Fruit fly (Drosophila melanogaster): ENCODE measurements around the gene CG9515.

Gene CG9515

DNA sequence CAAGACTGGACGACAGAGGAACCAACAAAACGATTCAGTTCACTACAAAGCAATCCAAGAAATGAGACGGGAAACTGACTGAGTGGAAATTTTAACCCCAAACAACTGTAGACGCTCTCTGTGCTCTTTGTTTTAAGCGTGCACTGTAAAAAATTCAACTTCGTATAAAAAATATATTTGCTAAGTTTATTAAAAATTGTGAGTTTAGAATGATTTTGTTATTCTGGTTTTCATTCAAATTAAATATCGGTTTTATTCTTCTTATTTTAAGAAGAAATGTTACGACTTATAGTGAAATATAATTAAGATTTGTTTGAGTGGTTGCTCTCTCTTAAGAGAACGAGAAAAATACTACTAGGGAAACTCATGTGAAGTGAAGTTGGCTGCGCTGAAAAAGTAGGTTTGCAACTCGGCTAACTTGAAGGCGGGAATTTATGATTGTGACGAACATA is 15.0 kb upstream of the CG9515 start (continued):
- TF ChIP-seq Mrtf (GFP tag; IDR thresholded peaks at IDR 0.05) (peak; percentile 93), CG4617 (GFP tag; optimal IDR thresholded peaks at IDR 0.05; ENCODE audit: borderline replicate concordance) (peak; percentile 79), CG3995 (GFP tag; optimal IDR thresholded peaks at IDR 0.05) (peak; percentile 41), CG14710 (tag; optimal IDR thresholded peaks at IDR 0.05) (peak; percentile 94), jigr1 (GFP tag; IDR thresholded peaks at IDR 0.05) (peak; percentile 94), CG13894 (tag; optimal IDR thresholded peaks at IDR 0.05) (no peak), CG7745 (tag; optimal IDR thresholded peaks at IDR 0.05) (peak; percentile 93), Dref (GFP tag; IDR thresholded peaks at IDR 0.05) (no peak), CG16779 (GFP tag; IDR thresholded peaks at IDR 0.05) (peak; percentile 90), dati (GFP tag; IDR thresholded peaks at IDR 0.05) (peak; percentile 92), CG12236 (GFP tag; optimal IDR thresholded peaks at IDR 0.05) (peak; percentile 93), slou (GFP tag; optimal IDR thresholded peaks at IDR 0.05) (peak; percentile 89), CG32772 (GFP tag; IDR thresholded peaks at IDR 0.05) (peak; percentile 98), run (tag; optimal IDR thresholded peaks at IDR 0.05) (peak; percentile 98), repo (GFP tag; optimal IDR thresholded peaks at IDR 0.05) (peak; percentile 86), CG17385 (GFP tag; optimal IDR thresholded peaks at IDR 0.05) (peak; percentile 86), stc (GFP tag; IDR thresholded peaks at IDR 0.05) (peak; percentile 99), CG11695 (GFP tag; IDR thresholded peaks at IDR 0.05) (peak; percentile 98), CG3847 (GFP tag; IDR thresholded peaks at IDR 0.05) (peak; percentile 96), Asciz (GFP tag; optimal IDR thresholded peaks at IDR 0.05) (peak; percentile 89), grau (tag; optimal IDR thresholded peaks at IDR 0.05) (peak; percentile 92), CG9437 (GFP tag; optimal IDR thresholded peaks at IDR 0.05) (peak; percentile 78), CG15269 (tag; optimal IDR thresholded peaks at IDR 0.05) (peak; percentile 90), CG8089 (GFP tag; optimal IDR thresholded peaks at IDR 0.05) (peak; percentile 85), Hmx (GFP tag; optimal IDR thresholded peaks at IDR 0.05) (peak; percentile 81), CG7928 (GFP tag; optimal IDR thresholded peaks at IDR 0.05) (peak; percentile 41), CG6854 (GFP tag; optimal IDR thresholded peaks at IDR 0.05) (peak; percentile 83), NFAT (GFP tag; IDR thresholded peaks at IDR 0.05) (peak; percentile 90), CG11504 (tag; optimal IDR thresholded peaks at IDR 0.05) (peak; percentile 97), luna (GFP tag; optimal IDR thresholded peaks at IDR 0.05) (peak; percentile 82), CG11560 (tag; IDR thresholded peaks at IDR 0.05) (peak; percentile 86; the same call in 2 of the 3 replicates), CG10274 (GFP tag; optimal IDR thresholded peaks at IDR 0.05) (peak; percentile 44)

DNA sequence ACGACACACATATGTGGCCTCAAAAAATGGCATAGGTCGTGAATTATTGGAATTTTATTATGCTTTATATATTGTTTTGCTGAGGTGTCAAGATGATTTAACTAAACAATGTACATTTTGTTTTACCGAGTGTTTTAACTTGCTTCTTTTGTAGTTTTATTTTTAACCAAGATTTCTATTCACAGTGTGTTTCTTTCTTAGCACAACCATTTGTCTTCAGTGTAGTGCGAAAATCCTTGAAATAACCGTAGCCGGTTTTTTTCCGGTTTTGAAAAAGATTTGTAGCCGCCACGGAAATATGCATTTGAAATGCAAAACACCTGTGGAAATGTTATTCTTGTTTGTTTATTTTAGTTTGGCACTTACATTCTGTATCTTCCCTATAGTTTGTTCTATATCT is 14.1 kb upstream of the CG9515 start:
- no peak for TF ChIP-seq CG10565 (GFP tag; optimal IDR thresholded peaks at IDR 0.05)
- TF ChIP-seq CkIIα-i1 (GFP tag; IDR thresholded peaks at IDR 0.05): no peak
- TF ChIP-seq CG9797 (GFP tag; optimal IDR thresholded peaks at IDR 0.05): no peak
- TF ChIP-seq gem (tag; optimal IDR thresholded peaks at IDR 0.05): peak; percentile 70
- peak; percentile 0 for TF ChIP-seq CG11504 (tag; optimal IDR thresholded peaks at IDR 0.05)
- TF ChIP-seq Ada2b (GFP tag; IDR thresholded peaks at IDR 0.05): peak; percentile 20; the same call in 1 of the 2 replicates
- no peak for TF ChIP-seq tna (GFP tag; IDR thresholded peaks at IDR 0.05; ENCODE audit: partially characterized antibody)
- no peak for TF ChIP-seq CG7839 (tag; optimal IDR thresholded peaks at IDR 0.05)
- TF ChIP-seq Fer2 (tag; optimal IDR thresholded peaks at IDR 0.05): no peak
- TF ChIP-seq CG12236 (GFP tag; optimal IDR thresholded peaks at IDR 0.05): no peak
- no peak for TF ChIP-seq al (GFP tag; IDR thresholded peaks at IDR 0.05)
- peak; percentile 52 for TF ChIP-seq zf30C (GFP tag; optimal IDR thresholded peaks at IDR 0.05)
- TF ChIP-seq CG12769 (tag; optimal IDR thresholded peaks at IDR 0.05): no peak
- no peak for TF ChIP-seq CG8944 (GFP tag; optimal IDR thresholded peaks at IDR 0.05)
- TF ChIP-seq sens (GFP tag): peak; percentile 72
- TF ChIP-seq CG4328 (GFP tag; optimal IDR thresholded peaks at IDR 0.05): no peak
- TF ChIP-seq chinmo (GFP tag; IDR thresholded peaks at IDR 0.05; ENCODE audit: partially characterized antibody): 0 out of 4 replicates have a peak, but pooled peaks have one; percentile 32
- TF ChIP-seq CG7372 (GFP tag; IDR thresholded peaks at IDR 0.05): no peak
- TF ChIP-seq yki (optimal IDR thresholded peaks at IDR 0.05): no peak
- TF ChIP-seq twi (tag; optimal IDR thresholded peaks at IDR 0.05): peak; percentile 3
- TF ChIP-seq CG13894 (tag; optimal IDR thresholded peaks at IDR 0.05): no peak
- TF ChIP-seq sd (tag; optimal IDR thresholded peaks at IDR 0.05): no peak
- no peak for TF ChIP-seq CG5245 (GFP tag; optimal IDR thresholded peaks at IDR 0.05)
- no peak for TF ChIP-seq sisA (GFP tag; IDR thresholded peaks at IDR 0.05)
